Worm (Caenorhabditis elegans) whole organism, L1 larva: ENCODE results near the gene col-38.

Experiments
- F16B12.6 ChIP-seq: fragments of 150-350 bp; optimal IDR thresholded peaks from 2 replicates; lab custom pipeline; 2014; ENCODE audit warnings: missing biosample characterization, missing genetic modification characterization
- aly-2 ChIP-seq: fragments of 150-350 bp; optimal IDR thresholded peaks from 2 replicates; lab custom pipeline; 2014; ENCODE audit warnings: missing biosample characterization, missing genetic modification characterization
- dpl-1 ChIP-seq, 3 experiments: fragments of 150-350 bp in 2 of 3; sonication (generic microtip) in 1 of 3; optimal IDR thresholded peaks; 2 replicates each; lab custom pipeline; 2014 to 2017; ENCODE audit warnings: missing biosample characterization in 3 of 3, missing genetic modification characterization in 3 of 3, missing genetic modification reagents in 3 of 3
- lin-35 ChIP-seq, 2 experiments: fragments of 150-350 bp; optimal IDR thresholded peaks; 2 replicates each; lab custom pipeline; 2014; ENCODE audit warnings: missing biosample characterization in 2 of 2, missing genetic modification characterization in 2 of 2, missing genetic modification reagents in 2 of 2
- nhr-237 ChIP-seq: fragments of 150-350 bp; optimal IDR thresholded peaks from 2 replicates; lab custom pipeline; 2014; ENCODE audit warnings: missing biosample characterization, missing genetic modification characterization
- pag-3 ChIP-seq: sonication (generic microtip); optimal IDR thresholded peaks from 2 replicates; lab custom pipeline; 2017; ENCODE audit warnings: missing genetic modification characterization, mild to moderate bottlenecking, missing compliant biosample characterization, antibody characterized with exemption, borderline replicate concordance; ENCODE audit not compliant: insufficient read depth
- unc-62 ChIP-seq: fragments of 150-350 bp; optimal IDR thresholded peaks from 2 replicates; lab custom pipeline; 2014; ENCODE audit warnings: missing biosample characterization, missing genetic modification reagents, missing genetic modification characterization
- xbp-1 ChIP-seq: sonication (generic microtip); optimal IDR thresholded peaks from 2 replicates; lab custom pipeline; 2016; ENCODE audit warnings: missing genetic modification characterization, missing compliant biosample characterization

DNA sequence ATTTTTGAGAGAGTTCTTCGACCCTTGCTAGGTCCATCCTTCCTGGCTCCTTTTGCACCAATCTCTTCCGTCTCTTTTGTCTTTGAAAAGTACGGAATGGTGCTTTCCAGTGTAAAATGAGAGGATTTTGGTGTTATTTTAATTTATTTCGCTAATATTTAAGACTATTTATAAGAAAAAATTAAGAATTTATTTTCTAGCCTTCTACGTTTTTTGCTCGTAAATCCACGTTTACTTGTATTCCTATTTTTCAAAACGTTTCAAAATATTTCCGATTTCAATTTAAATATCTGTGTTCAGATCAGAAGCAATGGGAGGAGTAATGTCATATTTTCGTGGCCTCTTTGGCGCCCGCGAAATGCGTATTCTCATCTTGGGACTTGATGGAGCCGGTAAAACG is 12.8 kb upstream of the col-38 start, which contains the start of gene arl-1:
- TF ChIP-seq nhr-237 (tag; lab: Kevin White, UChicago) (no peak), xbp-1 (tag; lab: Kevin White, UChicago) (no peak), dpl-1 (GFP tag; optimal IDR thresholded peaks at IDR 0.05; lab: Kevin White, UChicago) (no peak), pag-3 (tag; lab: Kevin White, UChicago) (no peak), aly-2 (tag; lab: Kevin White, UChicago) (no peak), unc-62 (GFP tag; lab: Kevin White, UChicago) (no peak), F16B12.6 (tag; lab: Kevin White, UChicago) (no peak), lin-35 (GFP tag; optimal IDR thresholded peaks at IDR 0.05; lab: Kevin White, UChicago) (no peak)
